Fruit fly (Drosophila melanogaster) whole organism, pupa: ENCODE measurements around the gene CG4836.

Experiments
- CG10348 ChIP-seq: fragments of 200-800 bp; sonication (Bioruptor generic); IDR thresholded peaks from 2 replicates; pipeline ENCODE4 v1.3.6; 2022; ENCODE audit warnings: missing biosample characterization, missing genetic modification characterization
- CG12605 ChIP-seq: fragments of 200-800 bp; sonication (Bioruptor generic); IDR thresholded peaks from 2 replicates; pipeline ENCODE4 v1.3.6; 2022; ENCODE audit warnings: missing biosample characterization, missing genetic modification characterization
- CG13204 ChIP-seq: fragments of 200-800 bp; sonication (Bioruptor generic); optimal IDR thresholded peaks from 2 replicates; lab custom pipeline; 2018; ENCODE audit warnings: missing biosample characterization, mild to moderate bottlenecking, missing genetic modification characterization, moderate library complexity
- CG14655 ChIP-seq: fragments of 200-800 bp; sonication (Bioruptor generic); optimal IDR thresholded peaks from 3 replicates; lab custom pipeline; 2017; ENCODE audit warnings: mild to moderate bottlenecking, missing biosample characterization, missing genetic modification reagents, missing genetic modification characterization
- CG15710 ChIP-seq: fragments of 200-800 bp; sonication (Bioruptor generic); optimal IDR thresholded peaks from 2 replicates; lab custom pipeline; 2018; ENCODE audit warnings: missing biosample characterization, mild to moderate bottlenecking, missing genetic modification characterization, moderate library complexity
- CG17806 ChIP-seq: fragments of 200-800 bp; sonication (Bioruptor generic); optimal IDR thresholded peaks from 2 replicates; lab custom pipeline; 2018; ENCODE audit warnings: missing biosample characterization, mild to moderate bottlenecking, missing genetic modification characterization, moderate library complexity
- CG32121 ChIP-seq: fragments of 200-800 bp; sonication (Bioruptor generic); IDR thresholded peaks from 2 replicates; pipeline ENCODE4 v1.3.6; 2022; ENCODE audit warnings: missing biosample characterization, missing genetic modification characterization
- CG34367 ChIP-seq: fragments of 200-800 bp; sonication (Bioruptor generic); optimal IDR thresholded peaks from 2 replicates; lab custom pipeline; 2018; ENCODE audit warnings: missing biosample characterization, mild to moderate bottlenecking, missing genetic modification characterization
- CG4496 ChIP-seq: fragments of 200-800 bp; sonication (Bioruptor generic); IDR thresholded peaks from 3 replicates; pipeline ENCODE4 v1.3.6; 2022; ENCODE audit warnings: missing biosample characterization, missing genetic modification characterization
- CG8159 ChIP-seq: fragments of 200-800 bp; sonication (Bioruptor generic); optimal IDR thresholded peaks from 3 replicates; lab custom pipeline; 2018; ENCODE audit warnings: missing biosample characterization, mild to moderate bottlenecking, missing genetic modification characterization, moderate library complexity
- CG8301 ChIP-seq: fragments of 200-800 bp; sonication (Bioruptor generic); optimal IDR thresholded peaks from 2 replicates; lab custom pipeline; 2018; ENCODE audit warnings: missing biosample characterization, mild to moderate bottlenecking, missing genetic modification characterization
- CG9948 ChIP-seq: fragments of 200-800 bp; sonication (Bioruptor generic); optimal IDR thresholded peaks from 2 replicates; lab custom pipeline; 2018; ENCODE audit warnings: missing biosample characterization, mild to moderate bottlenecking, missing genetic modification characterization, moderate library complexity
- D1 ChIP-seq: fragments of 200-800 bp; sonication (Bioruptor generic); optimal IDR thresholded peaks from 2 replicates; lab custom pipeline; 2018; ENCODE audit warnings: missing biosample characterization, mild to moderate bottlenecking, missing genetic modification characterization, moderate library complexity
- EcR ChIP-seq: fragments of 200-800 bp; sonication (Bioruptor generic); optimal IDR thresholded peaks from 3 replicates; lab custom pipeline; 2019; ENCODE audit warnings: missing biosample characterization, missing genetic modification characterization, mild to moderate bottlenecking, moderate library complexity, missing genetic modification reagents
- Ets98B ChIP-seq: fragments of 200-800 bp; sonication (Bioruptor generic); IDR thresholded peaks from 2 replicates; pipeline ENCODE4 v1.3.6; 2022; ENCODE audit warnings: missing biosample characterization, missing genetic modification characterization
- Pif1A ChIP-seq: fragments of 200-800 bp; sonication (Bioruptor generic); optimal IDR thresholded peaks from 3 replicates; lab custom pipeline; 2016; ENCODE audit warnings: missing biosample characterization, missing genetic modification characterization
- Pif1B ChIP-seq: fragments of 200-800 bp; sonication (Bioruptor generic); optimal IDR thresholded peaks from 3 replicates; lab custom pipeline; 2016; ENCODE audit warnings: missing biosample characterization, missing genetic modification characterization
- Snoo ChIP-seq: fragments of 200-800 bp; sonication (Bioruptor generic); optimal IDR thresholded peaks from 3 replicates; lab custom pipeline; 2017; ENCODE audit warnings: missing biosample characterization, mild to moderate bottlenecking, missing genetic modification characterization, inconsistent platforms
- fd96Ca ChIP-seq: fragments of 200-800 bp; sonication (Bioruptor generic); IDR thresholded peaks from 3 replicates; pipeline ENCODE4 v1.3.6; 2022; ENCODE audit warnings: missing biosample characterization, missing genetic modification characterization
- gl ChIP-seq: fragments of 200-800 bp; sonication (Bioruptor generic); optimal IDR thresholded peaks from 2 replicates; lab custom pipeline; 2018; ENCODE audit warnings: missing biosample characterization, mild to moderate bottlenecking, missing genetic modification characterization
- rn ChIP-seq: fragments of 200-800 bp; sonication (Bioruptor generic); IDR thresholded peaks from 2 replicates; pipeline ENCODE4 v1.3.6; 2022; ENCODE audit warnings: missing biosample characterization, missing genetic modification characterization

CG4836 gene

DNA sequence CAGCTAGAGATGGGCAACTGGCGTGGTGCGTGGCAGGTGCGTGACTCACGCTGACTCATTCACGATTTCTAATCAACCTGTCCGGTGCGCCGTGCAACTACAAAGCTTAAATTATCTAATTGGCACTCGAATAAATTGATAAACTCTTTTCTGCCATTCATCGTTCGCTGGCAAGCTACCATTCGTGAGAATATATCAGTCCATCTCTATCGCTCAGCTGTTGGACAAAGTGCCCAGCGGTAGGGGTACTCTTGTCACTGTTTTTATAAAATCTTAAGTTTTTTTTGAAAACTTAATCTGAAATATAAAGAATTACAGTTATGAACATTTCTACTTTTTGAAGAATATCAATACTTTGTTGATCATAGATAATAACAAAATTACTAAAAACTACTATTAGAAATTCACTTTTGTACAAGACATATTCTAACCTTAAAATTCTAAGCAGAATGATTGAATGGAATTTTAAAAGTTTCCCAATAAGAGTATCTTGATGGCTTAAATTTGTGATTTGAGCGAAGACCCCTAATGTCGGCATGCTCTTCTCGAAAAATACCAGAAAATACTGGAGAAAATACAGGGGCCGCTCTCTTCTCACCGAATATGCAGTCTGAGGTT, 7.6 kb downstream of the CG4836 start, which contains the start of the genes PIG-L and psidin:
TSS of gene PIG-L (minus strand) at position 187 of the 618 bp plus-strand sequence.
TSS of gene psidin (plus strand) at position 553 of the 618 bp plus-strand sequence.
- peak; percentile 51 for TF ChIP-seq CG8301 (tag; lab: Kevin White, UChicago)
- no peak for TF ChIP-seq Pif1A (GFP tag; lab: Kevin White, UChicago)
- peak; percentile 88 for TF ChIP-seq CG15710
- no peak for TF ChIP-seq CG10348
- no peak for TF ChIP-seq D1 (tag; lab: Kevin White, UChicago)
- peak; percentile 72 for TF ChIP-seq CG8159
- peak; percentile 66 for TF ChIP-seq CG32121 (GFP tag; lab: Robert Waterston, UW)
- TF ChIP-seq gl (tag; lab: Kevin White, UChicago), result no peak
- peak; percentile 52 for TF ChIP-seq CG12605 (GFP tag; lab: Robert Waterston, UW)
- peak; percentile 62; the same call in 2 of the 3 replicates for TF ChIP-seq fd96Ca (GFP tag; lab: Robert Waterston, UW)
- TF ChIP-seq CG9948, result peak; percentile 81
- TF ChIP-seq Snoo (tag; lab: Kevin White, UChicago), result peak; percentile 85
- peak; percentile 83 for TF ChIP-seq CG34367 (tag; lab: Kevin White, UChicago)
- TF ChIP-seq Pif1B (GFP tag; lab: Kevin White, UChicago), result no peak
- peak; percentile 30; the same call in 1 of the 2 replicates for TF ChIP-seq Ets98B (GFP tag; lab: Robert Waterston, UW)
- no peak for TF ChIP-seq CG14655 (GFP tag; lab: Kevin White, UChicago)
- peak; percentile 46 for TF ChIP-seq CG17806
- no peak for TF ChIP-seq EcR (GFP tag; lab: Kevin White, UChicago)
- peak; percentile 23 for TF ChIP-seq rn
- no peak for TF ChIP-seq CG13204 (GFP tag; lab: Kevin White, UChicago)
- TF ChIP-seq CG4496, result peak; percentile 39; the same call in 2 of the 3 replicates
- TF ChIP-seq, all 21 proteins: peak for 13

DNA sequence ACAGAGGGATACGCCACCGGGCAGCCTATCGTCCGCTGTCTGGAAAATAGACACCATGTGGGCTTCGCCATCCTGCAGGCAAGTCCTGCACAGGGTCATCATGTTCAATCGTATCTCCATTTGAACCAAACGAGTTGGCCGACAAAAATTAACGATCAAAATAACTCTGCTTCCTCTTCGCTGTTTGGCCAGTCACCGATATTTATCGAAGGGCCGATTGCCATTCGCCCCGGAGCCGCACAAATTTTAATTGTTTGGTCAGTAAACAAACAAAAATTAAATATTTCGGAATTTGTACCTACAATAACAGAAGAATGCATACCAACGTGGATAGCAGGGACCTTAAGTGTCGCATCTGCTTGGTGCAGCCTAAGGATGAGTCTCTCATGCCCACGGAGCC, 14.2 kb downstream of the CG4836 start, which contains the start of the genes CG4424 and CG4854:
TSS of gene CG4424 (minus strand) at position 200 of the 400 bp plus-strand sequence.
TSS of gene CG4854 (plus strand) at position 218 of the 400 bp plus-strand sequence.
- TF ChIP-seq CG15710 (no peak), Pif1A (GFP tag; lab: Kevin White, UChicago) (no peak), Pif1B (GFP tag; lab: Kevin White, UChicago) (no peak), gl (tag; lab: Kevin White, UChicago) (no peak), CG8159 (no peak), CG8301 (tag; lab: Kevin White, UChicago) (no peak), CG13204 (GFP tag; lab: Kevin White, UChicago) (no peak)

DNA sequence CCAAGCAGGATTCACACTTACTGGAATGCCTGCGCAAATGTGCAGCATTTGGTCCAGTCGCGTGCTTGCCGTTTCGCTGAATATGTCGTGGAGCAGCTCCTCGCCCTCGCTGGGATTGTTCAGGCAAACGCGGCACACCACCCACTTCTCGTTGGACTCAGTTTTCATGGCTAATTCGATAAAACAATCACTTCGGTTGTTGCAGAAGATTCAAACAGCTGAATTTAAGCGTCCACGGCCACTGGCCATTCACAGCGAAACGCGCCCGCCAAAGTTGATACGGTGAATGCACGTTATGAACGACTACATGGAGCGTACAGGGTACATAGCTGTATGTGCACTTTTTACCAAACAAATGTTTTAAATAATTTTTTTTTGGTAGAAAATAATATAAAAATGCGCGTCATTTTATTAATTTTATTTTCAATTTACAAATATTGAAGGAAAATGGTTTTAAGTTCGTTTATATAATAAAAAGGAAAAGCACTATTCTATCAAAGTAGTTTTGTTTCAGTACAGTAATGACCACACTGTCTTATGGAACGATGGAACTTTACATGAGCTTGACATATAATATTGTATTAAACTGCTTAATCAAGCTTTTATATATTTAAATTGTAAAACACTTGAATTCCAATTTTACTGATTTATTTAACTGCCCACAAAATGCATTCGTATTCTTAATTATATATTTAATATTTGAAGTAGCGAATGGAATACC, 17.5 kb downstream of the CG4836 start, which contains the start of gene trem:
TSS of gene trem (minus strand) at position 267 of the 721 bp plus-strand sequence.
- TF ChIP-seq rn, result peak; percentile 31; the same call in 1 of the 2 replicates
- no peak for TF ChIP-seq CG13204 (GFP tag; lab: Kevin White, UChicago)
- peak; percentile 59 for TF ChIP-seq Snoo (tag; lab: Kevin White, UChicago)
- no peak for TF ChIP-seq D1 (tag; lab: Kevin White, UChicago)
- no peak for TF ChIP-seq CG8301 (tag; lab: Kevin White, UChicago)
- TF ChIP-seq CG15710, result peak; percentile 77
- TF ChIP-seq gl (tag; lab: Kevin White, UChicago), result peak; percentile 0
- TF ChIP-seq CG10348, result peak; percentile 69
- 0 out of 2 replicates have a peak, but pooled peaks have one; percentile 31 for TF ChIP-seq Ets98B (GFP tag; lab: Robert Waterston, UW)
- peak; percentile 79 for TF ChIP-seq CG8159
- TF ChIP-seq EcR (GFP tag; lab: Kevin White, UChicago), result no peak
- peak; percentile 60 for TF ChIP-seq CG34367 (tag; lab: Kevin White, UChicago)
- TF ChIP-seq fd96Ca (GFP tag; lab: Robert Waterston, UW), result no peak
- peak; percentile 64 for TF ChIP-seq CG17806
- TF ChIP-seq CG14655 (GFP tag; lab: Kevin White, UChicago), result no peak
- no peak for TF ChIP-seq CG12605 (GFP tag; lab: Robert Waterston, UW)
- TF ChIP-seq Pif1A (GFP tag; lab: Kevin White, UChicago), result no peak
- TF ChIP-seq Pif1B (GFP tag; lab: Kevin White, UChicago), result no peak
- peak; percentile 33; the same call in 2 of the 3 replicates for TF ChIP-seq CG4496
- peak; percentile 76 for TF ChIP-seq CG9948
- peak; percentile 42; the same call in 1 of the 2 replicates for TF ChIP-seq CG32121 (GFP tag; lab: Robert Waterston, UW)

DNA sequence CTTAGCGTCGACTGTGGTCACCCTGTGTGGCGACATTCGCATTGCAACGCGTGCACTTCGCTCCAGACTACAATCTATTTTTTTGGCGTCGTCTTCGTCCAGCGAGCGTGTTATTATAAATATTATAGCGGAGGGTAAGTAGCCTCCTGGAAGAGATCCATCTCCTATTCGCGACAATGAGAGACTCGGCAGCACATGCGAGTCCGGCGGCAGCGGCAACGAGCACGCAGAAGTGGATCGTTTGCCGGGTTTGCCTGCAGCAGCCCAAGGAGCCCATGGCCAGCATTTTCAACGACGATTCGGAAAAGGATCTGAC, 18.1 kb downstream of the CG4836 start, which contains the start of gene idc:
TSS of gene idc (plus strand) at position 60 of the 316 bp plus-strand sequence.
- no peak for TF ChIP-seq D1 (tag; lab: Kevin White, UChicago)
- TF ChIP-seq CG9948, result no peak
- TF ChIP-seq EcR (GFP tag; lab: Kevin White, UChicago), result no peak
- TF ChIP-seq CG10348, result no peak
- no peak for TF ChIP-seq CG15710
- TF ChIP-seq Snoo (tag; lab: Kevin White, UChicago), result no peak
- no peak for TF ChIP-seq Ets98B (GFP tag; lab: Robert Waterston, UW)
- no peak for TF ChIP-seq Pif1B (GFP tag; lab: Kevin White, UChicago)
- no peak for TF ChIP-seq CG32121 (GFP tag; lab: Robert Waterston, UW)
- TF ChIP-seq CG4496, result no peak
- TF ChIP-seq CG8301 (tag; lab: Kevin White, UChicago), result no peak
- TF ChIP-seq CG12605 (GFP tag; lab: Robert Waterston, UW), result no peak
- no peak for TF ChIP-seq CG13204 (GFP tag; lab: Kevin White, UChicago)
- no peak for TF ChIP-seq CG34367 (tag; lab: Kevin White, UChicago)
- no peak for TF ChIP-seq CG14655 (GFP tag; lab: Kevin White, UChicago)
- TF ChIP-seq fd96Ca (GFP tag; lab: Robert Waterston, UW), result no peak

DNA sequence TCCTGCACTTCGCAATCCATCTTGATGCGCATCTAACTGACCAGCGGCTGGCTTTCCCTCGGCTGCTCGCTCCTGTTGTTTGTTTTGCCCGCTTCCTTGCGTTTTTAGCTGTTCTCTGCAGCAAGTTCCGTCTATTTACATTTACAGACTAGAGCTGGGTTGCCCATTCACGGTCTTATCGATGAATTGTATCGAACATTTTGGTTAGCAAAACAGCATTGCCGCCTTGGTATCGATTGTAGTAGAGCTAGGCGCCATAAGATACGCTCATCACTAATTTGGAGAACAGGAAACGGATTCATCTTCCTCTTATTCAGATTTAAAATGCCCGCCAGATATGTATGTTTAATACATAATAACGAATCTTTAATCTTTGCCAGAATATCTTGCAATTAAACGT, 22.2 kb downstream of the CG4836 start, which contains the start of gene Regnase-1:
TSS of gene Regnase-1 (minus strand) at position 170 of the 400 bp plus-strand sequence.
- TF ChIP-seq CG15710, result no peak
- TF ChIP-seq CG32121 (GFP tag; lab: Robert Waterston, UW), result peak; percentile 81
- no peak for TF ChIP-seq D1 (tag; lab: Kevin White, UChicago)
- peak; percentile 64 for TF ChIP-seq CG8159
- peak; percentile 78 for TF ChIP-seq Ets98B (GFP tag; lab: Robert Waterston, UW)
- peak; percentile 76 for TF ChIP-seq fd96Ca (GFP tag; lab: Robert Waterston, UW)
- TF ChIP-seq CG4496, result peak; percentile 89
- no peak for TF ChIP-seq CG17806
- peak; percentile 70 for TF ChIP-seq Pif1B (GFP tag; lab: Kevin White, UChicago)
- no peak for TF ChIP-seq gl (tag; lab: Kevin White, UChicago)
- no peak for TF ChIP-seq rn
- no peak for TF ChIP-seq Pif1A (GFP tag; lab: Kevin White, UChicago)
- peak; percentile 73 for TF ChIP-seq CG12605 (GFP tag; lab: Robert Waterston, UW)
- no peak for TF ChIP-seq CG13204 (GFP tag; lab: Kevin White, UChicago)
- no peak for TF ChIP-seq CG8301 (tag; lab: Kevin White, UChicago)
- peak; percentile 50 for TF ChIP-seq CG9948
- TF ChIP-seq CG34367 (tag; lab: Kevin White, UChicago), result peak; percentile 83
- no peak for TF ChIP-seq CG10348
- TF ChIP-seq Snoo (tag; lab: Kevin White, UChicago), result peak; percentile 91
- TF ChIP-seq CG14655 (GFP tag; lab: Kevin White, UChicago), result no peak
- no peak for TF ChIP-seq EcR (GFP tag; lab: Kevin White, UChicago)
